Worm (Caenorhabditis elegans) whole organism, midembryonic: ENCODE results near the gene sri-61.
"Not testable (repeated sequence)": the region's sequence is repeated elsewhere in the genome, so short reads cannot be mapped to it uniquely, and the experiment has no call there.

Experiments used
- T22C8.4 ChIP-seq: fragments of 200-800 bp; sonication (Bioruptor generic); IDR thresholded peaks from 2 replicates; pipeline ENCODE4 v1.3.6; 2022; ENCODE audit warnings: missing genetic modification characterization, missing compliant biosample characterization
- cog-1 ChIP-seq: sonication (generic microtip); optimal IDR thresholded peaks from 2 replicates; lab custom pipeline; 2016; ENCODE audit warnings: missing genetic modification characterization, missing compliant biosample characterization
- flt-1 ChIP-seq: fragments of 200-800 bp; sonication (Bioruptor generic); IDR thresholded peaks from 2 replicates; pipeline ENCODE4 v1.3.6; 2022; ENCODE audit warnings: missing genetic modification characterization, missing compliant biosample characterization
- klf-2 ChIP-seq: fragments of 200-800 bp; sonication (Bioruptor generic); conservative IDR thresholded peaks from 2 replicates; pipeline ENCODE4 v1.3.6; 2022; ENCODE audit warnings: missing genetic modification reagents, missing genetic modification characterization, missing compliant biosample characterization
- med-1 ChIP-seq: sonication (generic microtip); optimal IDR thresholded peaks from 2 replicates; lab custom pipeline; 2017; ENCODE audit warnings: missing genetic modification characterization, mild to moderate bottlenecking, missing compliant biosample characterization, antibody characterized with exemption, missing genetic modification reagents; ENCODE audit not compliant: insufficient read depth
- ref-1 ChIP-seq: fragments of 200-800 bp; sonication (Bioruptor generic); conservative IDR thresholded peaks from 2 replicates; pipeline ENCODE4 v1.3.6; 2022; ENCODE audit warnings: missing genetic modification reagents, missing genetic modification characterization, missing compliant biosample characterization
- tab-1 ChIP-seq: fragments of 200-800 bp; sonication (Bioruptor generic); IDR thresholded peaks from 2 replicates; pipeline ENCODE4 v1.3.6; 2022; ENCODE audit warnings: missing genetic modification characterization, missing compliant biosample characterization
- ztf-23 ChIP-seq: fragments of 200-800 bp; sonication (Bioruptor generic); IDR thresholded peaks from 2 replicates; pipeline ENCODE4 v1.3.6; 2022; ENCODE audit warnings: missing genetic modification reagents, missing genetic modification characterization, missing compliant biosample characterization
- ztf-29 ChIP-seq: fragments of 200-800 bp; sonication (Bioruptor generic); IDR thresholded peaks from 2 replicates; pipeline ENCODE4 v1.3.6; 2022; ENCODE audit warnings: missing genetic modification reagents, missing genetic modification characterization, missing compliant biosample characterization

The sri-61 gene

DNA sequence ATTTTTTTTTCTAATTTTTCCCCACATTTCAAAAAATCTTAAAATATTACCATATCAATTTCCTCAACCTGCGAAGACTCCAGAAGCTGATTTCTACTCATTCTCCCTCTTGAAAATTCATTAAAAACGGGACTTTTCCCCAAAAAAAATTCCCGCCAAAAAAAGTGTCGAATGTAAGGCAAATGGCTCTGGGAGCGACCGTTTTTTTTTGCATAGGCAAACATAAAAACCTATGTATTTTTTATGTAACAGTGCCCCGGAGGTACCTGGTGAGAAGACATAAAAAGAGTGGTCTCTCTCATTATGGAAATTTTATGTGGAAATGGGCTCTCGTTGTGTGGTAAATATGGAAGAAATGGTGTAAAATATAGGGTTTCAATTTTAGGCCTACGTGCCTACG is 15.9 kb downstream of the sri-61 start, which contains the start of gene ceh-87:
ceh-87 (minus strand) TSS at position 101 of the 400 bp plus-strand sequence.
- TF ChIP-seq klf-2 (GFP tag; lab: Robert Waterston, UW) (no peak), cog-1 (no peak), T22C8.4 (GFP tag; lab: Robert Waterston, UW) (no peak), tab-1 (no peak), ztf-29 (GFP tag; lab: Robert Waterston, UW) (no peak), flt-1 (no peak), ztf-23 (GFP tag; lab: Robert Waterston, UW) (no peak), ref-1 (no peak), med-1 (GFP tag; lab: Kevin White, UChicago) (no peak)

DNA sequence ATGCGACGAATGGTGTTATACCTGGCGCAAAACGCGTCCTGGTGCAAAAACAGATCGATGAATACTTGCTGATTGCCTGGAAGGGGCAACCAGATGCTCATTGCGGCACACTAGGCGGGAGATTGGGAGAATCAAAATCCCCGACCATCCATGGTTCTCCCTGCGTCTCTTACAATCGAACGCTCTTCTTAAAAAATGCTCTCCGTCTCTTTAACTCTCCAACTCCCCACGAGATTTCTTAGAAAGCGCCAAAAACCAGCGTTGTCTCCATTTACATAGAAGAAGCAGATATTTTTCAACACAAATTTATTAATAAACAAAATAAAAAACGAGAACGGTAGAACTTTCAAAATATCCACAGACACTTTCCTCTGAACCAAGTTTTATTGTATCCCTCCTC is 19.0 kb downstream of the sri-61 start, which contains the start of gene F34D6.1:
F34D6.1 (minus strand) TSS at position 101 of the 400 bp plus-strand sequence.
- no peak for TF ChIP-seq ztf-29 (GFP tag; lab: Robert Waterston, UW)
- TF ChIP-seq tab-1, result no peak
- no peak for TF ChIP-seq T22C8.4 (GFP tag; lab: Robert Waterston, UW)
- no peak for TF ChIP-seq med-1 (GFP tag; lab: Kevin White, UChicago)
- no peak for TF ChIP-seq ref-1
- TF ChIP-seq ztf-23 (GFP tag; lab: Robert Waterston, UW), result no peak
- TF ChIP-seq klf-2 (GFP tag; lab: Robert Waterston, UW), result no peak
- TF ChIP-seq flt-1, result no peak
- no peak for TF ChIP-seq cog-1

DNA sequence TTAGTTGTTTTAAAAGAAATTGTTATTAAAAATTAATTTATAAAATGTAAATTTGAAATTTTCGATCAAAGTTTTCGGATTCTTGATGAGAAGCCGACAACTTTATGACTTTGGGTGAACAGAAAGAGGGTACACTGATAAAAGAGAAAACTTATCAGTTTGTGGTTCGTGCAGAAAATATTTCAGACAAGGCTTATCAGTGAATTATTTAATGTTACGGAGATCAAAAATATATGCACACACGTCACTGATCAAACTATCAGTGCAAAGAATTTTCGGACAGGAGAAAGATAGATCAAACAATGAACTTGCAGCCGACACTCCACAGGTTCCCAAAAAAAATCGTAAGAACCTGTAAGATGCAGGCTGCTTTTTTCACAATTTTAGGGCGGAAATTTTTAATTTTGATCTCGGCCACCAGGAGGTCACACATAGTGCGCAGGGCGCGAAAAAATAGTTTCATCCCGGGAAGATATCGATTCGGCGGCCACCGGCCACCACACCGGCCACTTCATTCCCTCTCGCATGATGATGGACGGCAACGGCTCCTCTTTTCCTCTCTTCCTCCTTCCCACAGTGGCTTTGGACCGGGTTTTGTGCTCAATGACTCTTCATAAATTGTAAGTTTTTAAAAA is 22.5 kb downstream of the sri-61 start, which contains the start of gene F22E5.17:
F22E5.17 (plus strand) TSS at position 508 of the 635 bp plus-strand sequence.
- TF ChIP-seq med-1 (GFP tag; lab: Kevin White, UChicago) (no peak), ztf-23 (GFP tag; lab: Robert Waterston, UW) (no peak), ztf-29 (GFP tag; lab: Robert Waterston, UW) (no peak), T22C8.4 (GFP tag; lab: Robert Waterston, UW) (no peak), cog-1 (no peak)

DNA sequence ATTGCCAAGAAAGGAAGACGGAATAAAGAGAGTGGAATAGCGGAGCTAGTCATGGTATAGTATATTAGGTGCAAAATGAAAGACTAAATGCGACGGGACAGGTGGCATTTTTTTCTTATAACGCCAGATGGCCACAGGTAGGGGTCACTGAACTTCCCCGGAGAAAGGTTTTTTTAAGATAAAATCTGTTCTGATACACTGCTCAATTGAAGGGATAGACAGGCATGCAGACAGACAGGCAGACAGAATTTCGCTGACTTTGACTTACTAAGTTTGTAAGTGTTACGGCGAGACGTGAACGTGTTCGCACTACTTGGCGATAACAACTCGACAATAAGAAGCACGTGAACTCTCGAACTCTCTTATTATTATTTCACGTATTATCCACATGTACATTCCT is 26.6 kb downstream of the sri-61 start, which contains the start of the genes F22E5.20 and F22E5.1:
F22E5.20 (minus strand) TSS at position 101 of the 400 bp plus-strand sequence.
F22E5.1 (plus strand) TSS at position 242 of the 400 bp plus-strand sequence.
- TF ChIP-seq ztf-23 (GFP tag; lab: Robert Waterston, UW); cog-1; ztf-29 (GFP tag; lab: Robert Waterston, UW): not testable (repeated sequence)

DNA sequence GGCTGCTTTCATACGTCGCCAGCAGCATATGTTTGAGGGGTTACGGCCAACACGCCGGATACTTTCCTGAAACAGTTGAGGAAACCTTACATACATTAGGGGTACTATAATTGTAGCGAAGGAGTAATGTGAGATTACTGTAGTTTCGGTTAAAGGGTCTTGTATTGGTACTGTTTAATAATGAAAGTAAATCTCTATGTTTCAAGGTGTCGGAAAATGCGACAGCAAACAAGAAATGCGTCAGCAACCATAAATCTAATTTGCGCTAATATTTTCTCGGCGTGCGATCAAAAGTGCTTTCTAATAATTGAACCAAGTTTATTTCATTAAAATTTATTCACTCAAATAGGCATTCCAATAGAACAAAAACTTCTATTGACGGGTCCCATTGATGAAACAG is 27.8 kb downstream of the sri-61 start, which contains the start of gene sri-57:
sri-57 (minus strand) TSS at position 101 of the 400 bp plus-strand sequence.
- not testable (repeated sequence) for TF ChIP-seq T22C8.4 (GFP tag; lab: Robert Waterston, UW); ref-1; klf-2 (GFP tag; lab: Robert Waterston, UW)

DNA sequence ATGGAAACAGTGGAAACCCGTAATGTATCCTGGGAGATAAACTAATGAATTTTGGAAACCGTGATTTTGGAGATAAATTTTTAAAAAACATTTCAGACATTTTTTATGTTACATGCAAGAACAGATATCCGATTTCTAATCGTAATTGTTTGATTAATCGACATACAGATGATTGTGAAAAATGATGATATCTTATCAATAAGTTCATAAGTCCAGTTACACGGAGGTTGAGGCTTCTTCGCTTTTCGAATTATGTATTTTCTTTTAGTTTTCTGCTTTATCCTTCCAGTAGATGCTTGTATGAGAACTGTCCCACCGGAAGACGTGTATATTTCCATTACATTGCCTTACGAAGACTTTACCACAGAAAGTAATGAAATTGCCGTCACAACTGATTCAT is 34.5 kb downstream of the sri-61 start, which contains the start of gene F22E5.22:
F22E5.22 (plus strand) TSS at position 301 of the 400 bp plus-strand sequence.
- no peak for TF ChIP-seq med-1 (GFP tag; lab: Kevin White, UChicago)

DNA sequence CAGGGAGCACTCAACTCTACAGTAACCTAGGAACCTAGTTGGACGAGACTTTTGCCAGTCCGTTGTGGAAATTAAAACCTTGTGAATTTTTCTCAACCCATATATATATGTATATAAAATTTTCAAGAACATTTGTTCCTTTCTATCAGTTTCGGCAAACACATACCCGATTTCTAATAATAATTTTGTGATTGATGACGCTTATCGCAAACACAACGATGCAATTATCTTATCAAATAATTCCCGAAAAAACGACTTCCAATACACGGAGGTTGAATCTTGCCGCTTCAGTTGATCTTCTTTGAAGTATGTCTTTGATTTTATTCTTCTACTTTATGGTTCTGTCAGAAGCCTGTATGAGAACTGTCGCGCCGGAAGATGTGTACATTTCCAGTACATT is 35.0 kb downstream of the sri-61 start, which contains the start of gene F22E5.2:
F22E5.2 (plus strand) TSS at position 301 of the 400 bp plus-strand sequence.
- TF ChIP-seq T22C8.4 (GFP tag; lab: Robert Waterston, UW); flt-1; tab-1: not testable (repeated sequence)

DNA sequence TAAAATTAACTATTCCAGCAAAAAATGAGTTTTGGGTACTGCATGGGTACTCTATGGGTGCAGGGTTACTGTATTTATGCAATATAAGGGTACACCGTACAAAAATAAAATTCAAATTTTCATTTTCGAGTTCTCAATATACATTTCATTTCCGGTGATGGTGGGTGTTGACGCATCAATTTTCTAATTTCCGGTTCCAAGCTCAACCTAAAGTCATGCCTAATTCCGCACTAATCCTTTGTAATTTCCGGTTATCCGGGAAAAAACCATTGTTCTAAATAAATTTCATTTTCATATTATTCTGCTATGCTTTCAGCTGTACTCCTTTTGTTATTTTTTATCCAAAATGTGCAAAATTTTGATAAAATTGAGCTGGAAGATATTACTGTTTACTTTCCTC is 40.8 kb downstream of the sri-61 start, which contains the start of gene gcy-21:
gcy-21 (plus strand) TSS at position 301 of the 400 bp plus-strand sequence.
- TF ChIP-seq T22C8.4 (GFP tag; lab: Robert Waterston, UW), result no peak
- no peak for TF ChIP-seq flt-1
- TF ChIP-seq ref-1, result no peak
- no peak for TF ChIP-seq klf-2 (GFP tag; lab: Robert Waterston, UW)

DNA sequence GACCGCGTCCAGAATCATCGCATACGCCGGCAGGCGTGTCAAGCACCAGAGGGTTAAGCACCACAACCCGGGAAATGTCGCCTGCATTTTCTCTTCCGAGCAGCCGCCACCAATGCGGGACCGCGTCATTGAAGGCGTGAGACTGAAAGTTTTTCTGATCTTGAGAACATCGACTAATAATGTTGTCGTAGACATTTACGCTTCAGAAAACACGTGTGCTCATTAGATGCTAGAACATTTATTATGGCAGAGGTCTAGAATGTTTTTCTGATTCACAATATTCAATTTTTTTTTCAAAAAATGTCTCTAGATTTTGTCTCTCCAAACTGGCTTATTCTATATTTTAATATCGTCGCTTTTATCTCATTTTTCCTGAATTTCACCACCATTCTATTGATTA is 43.5 kb downstream of the sri-61 start, which contains the start of gene sri-47:
sri-47 (plus strand) TSS at position 301 of the 400 bp plus-strand sequence.
- TF ChIP-seq klf-2 (GFP tag; lab: Robert Waterston, UW), result no peak
- TF ChIP-seq T22C8.4 (GFP tag; lab: Robert Waterston, UW), result no peak
- TF ChIP-seq ref-1, result no peak
- no peak for TF ChIP-seq ztf-23 (GFP tag; lab: Robert Waterston, UW)

DNA sequence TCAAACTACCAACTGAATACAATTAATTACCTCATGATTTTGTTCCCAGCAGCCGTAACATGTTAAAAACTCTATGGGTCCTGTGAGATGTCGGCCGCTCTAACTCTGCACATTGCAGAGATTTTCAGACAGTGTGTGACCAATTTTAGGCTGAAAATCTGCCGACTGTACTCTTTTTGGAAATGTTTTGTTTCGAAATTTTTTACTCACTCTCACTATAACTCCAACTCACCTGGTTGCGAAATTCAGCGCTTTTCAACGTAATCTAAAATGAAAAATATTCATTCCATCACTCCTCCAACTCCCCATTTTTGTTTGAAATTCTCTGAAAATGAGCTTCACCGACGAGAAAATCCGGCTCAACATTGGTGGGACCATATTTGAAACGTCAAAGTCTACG is 50.6 kb downstream of the sri-61 start, which contains the start of the genes F22E5.13 and F22E5.6:
F22E5.13 (minus strand) TSS at position 101 of the 400 bp plus-strand sequence.
F22E5.6 (plus strand) TSS at position 297 of the 400 bp plus-strand sequence.
- TF ChIP-seq klf-2 (GFP tag; lab: Robert Waterston, UW) (no peak), ztf-23 (GFP tag; lab: Robert Waterston, UW) (no peak), cog-1 (no peak), med-1 (GFP tag; lab: Kevin White, UChicago) (no peak), tab-1 (no peak), ref-1 (no peak), flt-1 (no peak), ztf-29 (GFP tag; lab: Robert Waterston, UW) (no peak), T22C8.4 (GFP tag; lab: Robert Waterston, UW) (no peak)
